Fruit fly (Drosophila melanogaster) whole organism, embryonic: ENCODE data around the gene CG31542.
A peak's percentile ranks its signal among the peaks of the same experiment; 100 is the strongest.

Experiments
- Blimp-1 ChIP-seq: fragments of 200-800 bp; sonication (Bioruptor generic); optimal IDR thresholded peaks from 3 replicates; lab custom pipeline; 2018; ENCODE audit warnings: missing biosample characterization, missing genetic modification characterization, mild to moderate bottlenecking, moderate library complexity, missing genetic modification reagents
- CG10274 ChIP-seq: fragments of 200-800 bp; sonication (Bioruptor generic); optimal IDR thresholded peaks from 3 replicates; lab custom pipeline; 2017; ENCODE audit warnings: missing biosample characterization, mild to moderate bottlenecking, missing genetic modification characterization
- CG10654 ChIP-seq: fragments of 200-800 bp; sonication (Bioruptor generic); optimal IDR thresholded peaks from 2 replicates; lab custom pipeline; 2016; ENCODE audit warnings: missing biosample characterization, missing genetic modification characterization
- CG12942 ChIP-seq: fragments of 200-800 bp; sonication (Bioruptor generic); optimal IDR thresholded peaks from 3 replicates; lab custom pipeline; 2016; ENCODE audit warnings: missing biosample characterization, missing genetic modification characterization
- CG13624 ChIP-seq: fragments of 200-800 bp; sonication (Bioruptor generic); optimal IDR thresholded peaks from 2 replicates; lab custom pipeline; 2016; ENCODE audit warnings: missing biosample characterization, missing genetic modification characterization
- CG13894 ChIP-seq: fragments of 200-800 bp; sonication (Bioruptor generic); optimal IDR thresholded peaks from 3 replicates; lab custom pipeline; 2018; ENCODE audit warnings: missing biosample characterization, mild to moderate bottlenecking, missing genetic modification characterization, moderate library complexity
- CG17359 ChIP-seq: fragments of 200-800 bp; sonication (Bioruptor generic); optimal IDR thresholded peaks from 3 replicates; lab custom pipeline; 2018; ENCODE audit warnings: missing biosample characterization, mild to moderate bottlenecking, missing genetic modification characterization, moderate library complexity
- CG18764 ChIP-seq: fragments of 200-800 bp; sonication (Bioruptor generic); optimal IDR thresholded peaks from 3 replicates; lab custom pipeline; 2016; ENCODE audit warnings: missing biosample characterization, missing genetic modification characterization
- CG2116 ChIP-seq: fragments of 200-800 bp; sonication (Bioruptor generic); optimal IDR thresholded peaks from 3 replicates; lab custom pipeline; 2018; ENCODE audit warnings: missing biosample characterization, mild to moderate bottlenecking, missing genetic modification characterization
- CG31224 ChIP-seq: fragments of 200-800 bp; sonication (Bioruptor generic); IDR thresholded peaks from 2 replicates; pipeline ENCODE4 v1.3.6; 2022; ENCODE audit warnings: missing biosample characterization, missing genetic modification characterization
- CG4854 ChIP-seq: fragments of 200-800 bp; sonication (Bioruptor generic); optimal IDR thresholded peaks from 2 replicates; lab custom pipeline; 2016; ENCODE audit warnings: missing biosample characterization, missing genetic modification characterization, inconsistent platforms
- CG6272 ChIP-seq: fragments of 200-800 bp; sonication (Bioruptor generic); IDR thresholded peaks from 2 replicates; pipeline ENCODE4 v1.3.6; 2022; ENCODE audit warnings: missing biosample characterization, missing genetic modification characterization
- CG7271 ChIP-seq: fragments of 200-800 bp; sonication (Bioruptor generic); optimal IDR thresholded peaks from 2 replicates; lab custom pipeline; 2018; ENCODE audit warnings: missing biosample characterization, mild to moderate bottlenecking, missing genetic modification characterization, moderate library complexity
- CG8290 ChIP-seq, 3 experiments: fragments of 200-800 bp; sonication (Bioruptor generic); optimal IDR thresholded peaks; 2 replicates each; lab custom pipeline; 2016 to 2019; ENCODE audit warnings: missing biosample characterization in 3 of 3, missing genetic modification characterization in 3 of 3, mild to moderate bottlenecking in 2 of 3, moderate library complexity in 1 of 3
- CHES-1-like ChIP-seq: fragments of 200-800 bp; sonication (Bioruptor generic); optimal IDR thresholded peaks from 2 replicates; lab custom pipeline; 2016; ENCODE audit warnings: missing biosample characterization, missing genetic modification characterization
- CrebB ChIP-seq: fragments of 200-800 bp; sonication (Bioruptor generic); optimal IDR thresholded peaks from 3 replicates; lab custom pipeline; 2018; ENCODE audit warnings: missing biosample characterization, mild to moderate bottlenecking, missing genetic modification characterization
- Dll ChIP-seq: fragments of 200-800 bp; sonication (Bioruptor generic); IDR thresholded peaks from 4 replicates; pipeline ENCODE4 v1.3.6; 2022; ENCODE audit warnings: missing biosample characterization, missing genetic modification characterization; ENCODE audit not compliant: partially characterized antibody
- Dref ChIP-seq: fragments of 200-800 bp; sonication (Bioruptor generic); IDR thresholded peaks from 2 replicates; pipeline ENCODE4 v1.3.6; 2022; ENCODE audit warnings: missing biosample characterization, missing genetic modification characterization
- Jarid2 ChIP-seq: fragments of 200-800 bp; sonication (Bioruptor generic); optimal IDR thresholded peaks from 3 replicates; lab custom pipeline; 2017; ENCODE audit warnings: mild to moderate bottlenecking, missing biosample characterization, missing genetic modification reagents, missing genetic modification characterization
- MESR4 ChIP-seq: fragments of 200-800 bp; sonication (Bioruptor generic); optimal IDR thresholded peaks from 2 replicates; lab custom pipeline; 2018; ENCODE audit warnings: missing biosample characterization, mild to moderate bottlenecking, missing genetic modification characterization, moderate library complexity
- Mrtf ChIP-seq: fragments of 200-800 bp; sonication (Bioruptor generic); IDR thresholded peaks from 3 replicates; pipeline ENCODE4 v1.3.6; 2022; ENCODE audit warnings: missing biosample characterization, missing genetic modification characterization
- NK7.1 ChIP-seq: fragments of 200-800 bp; sonication (Bioruptor generic); optimal IDR thresholded peaks from 3 replicates; lab custom pipeline; 2016; ENCODE audit warnings: missing biosample characterization, missing genetic modification characterization
- Rfx ChIP-seq: fragments of 200-800 bp; sonication (Bioruptor generic); IDR thresholded peaks from 2 replicates; pipeline ENCODE4 v1.3.6; 2022; ENCODE audit warnings: missing biosample characterization, missing genetic modification characterization
- Sin3A ChIP-seq: fragments of >200 bp; optimal IDR thresholded peaks from 2 replicates; lab custom pipeline; 2018
- ato ChIP-seq: fragments of 200-800 bp; sonication (Bioruptor generic); IDR thresholded peaks from 2 replicates; pipeline ENCODE4 v1.3.6; 2022; ENCODE audit warnings: missing biosample characterization, missing genetic modification characterization; ENCODE audit not compliant: partially characterized antibody
- bigmax ChIP-seq: fragments of 200-800 bp; sonication (Bioruptor generic); optimal IDR thresholded peaks from 2 replicates; lab custom pipeline; 2018; ENCODE audit warnings: missing biosample characterization, mild to moderate bottlenecking, missing genetic modification characterization
- bowl ChIP-seq: fragments of 200-800 bp; sonication (Bioruptor generic); IDR thresholded peaks from 2 replicates; pipeline ENCODE4 v1.3.6; 2022; ENCODE audit warnings: missing biosample characterization, missing genetic modification characterization
- ci ChIP-seq: fragments of 200-800 bp; sonication (Bioruptor generic); IDR thresholded peaks from 3 replicates; pipeline ENCODE4 v1.3.6; 2022; ENCODE audit warnings: missing biosample characterization, missing genetic modification characterization
- dati ChIP-seq: fragments of 200-800 bp; sonication (Bioruptor generic); IDR thresholded peaks from 2 replicates; pipeline ENCODE4 v1.3.6; 2022; ENCODE audit warnings: missing biosample characterization, missing genetic modification characterization
- disco-r ChIP-seq: fragments of 200-800 bp; sonication (Bioruptor generic); optimal IDR thresholded peaks from 2 replicates; lab custom pipeline; 2016; ENCODE audit warnings: missing biosample characterization, missing genetic modification characterization
- dmrt11E ChIP-seq: fragments of 200-800 bp; sonication (Bioruptor generic); optimal IDR thresholded peaks from 3 replicates; lab custom pipeline; 2018; ENCODE audit warnings: missing biosample characterization, mild to moderate bottlenecking, missing genetic modification characterization, moderate library complexity
- esg ChIP-seq: fragments of 200-800 bp; sonication (Bioruptor generic); conservative IDR thresholded peaks from 2 replicates; pipeline ENCODE4 v1.3.6; 2022; ENCODE audit warnings: missing biosample characterization, missing genetic modification characterization
- fd64A ChIP-seq: fragments of 200-800 bp; sonication (Bioruptor generic); optimal IDR thresholded peaks from 3 replicates; lab custom pipeline; 2018; ENCODE audit warnings: missing biosample characterization, mild to moderate bottlenecking, missing genetic modification characterization
- fru ChIP-seq: fragments of >200 bp; optimal IDR thresholded peaks from 2 replicates; lab custom pipeline; 2017
- gce ChIP-seq: fragments of 200-800 bp; sonication (Bioruptor generic); IDR thresholded peaks from 3 replicates; pipeline ENCODE4 v1.3.6; 2022; ENCODE audit warnings: missing biosample characterization, missing genetic modification characterization
- hth ChIP-seq: fragments of >200 bp; optimal IDR thresholded peaks from 2 replicates; lab custom pipeline; 2017; ENCODE audit warnings: inconsistent platforms
- insv ChIP-seq, 2 experiments: fragments of 200-800 bp; sonication (Bioruptor generic); optimal IDR thresholded peaks; 3 replicates each; lab custom pipeline; 2016 to 2018; ENCODE audit warnings: missing biosample characterization in 2 of 2, missing genetic modification characterization in 2 of 2
- jigr1 ChIP-seq: fragments of 200-800 bp; sonication (Bioruptor generic); IDR thresholded peaks from 3 replicates; pipeline ENCODE4 v1.3.6; 2022; ENCODE audit warnings: missing biosample characterization, missing genetic modification characterization
- kah ChIP-seq: fragments of 200-800 bp; sonication (Bioruptor generic); optimal IDR thresholded peaks from 2 replicates; lab custom pipeline; 2018; ENCODE audit warnings: missing biosample characterization, mild to moderate bottlenecking, missing genetic modification characterization
- onecut ChIP-seq: fragments of 200-800 bp; sonication (Bioruptor generic); IDR thresholded peaks from 2 replicates; pipeline ENCODE4 v1.3.6; 2022; ENCODE audit warnings: missing biosample characterization, missing genetic modification characterization
- pnt ChIP-seq: fragments of 200-800 bp; sonication (Bioruptor generic); optimal IDR thresholded peaks from 3 replicates; lab custom pipeline; 2016; ENCODE audit warnings: missing biosample characterization, missing genetic modification characterization
- scrt ChIP-seq: fragments of 200-800 bp; sonication (Bioruptor generic); optimal IDR thresholded peaks from 2 replicates; lab custom pipeline; 2018; ENCODE audit warnings: missing biosample characterization, mild to moderate bottlenecking, missing genetic modification characterization, moderate library complexity
- slbo ChIP-seq: fragments of 200-800 bp; sonication (Bioruptor generic); IDR thresholded peaks from 2 replicates; pipeline ENCODE4 v1.3.6; 2022; ENCODE audit warnings: missing biosample characterization, missing genetic modification characterization
- sna ChIP-seq: fragments of 200-800 bp; sonication (Bioruptor generic); IDR thresholded peaks from 2 replicates; pipeline ENCODE4 v1.3.6; 2022; ENCODE audit warnings: missing biosample characterization, missing genetic modification characterization; ENCODE audit not compliant: partially characterized antibody
- stc ChIP-seq: fragments of 200-800 bp; sonication (Bioruptor generic); IDR thresholded peaks from 2 replicates; pipeline ENCODE4 v1.3.6; 2022; ENCODE audit warnings: missing biosample characterization, missing genetic modification characterization
- tin ChIP-seq: fragments of 200-800 bp; sonication (Bioruptor generic); optimal IDR thresholded peaks from 3 replicates; lab custom pipeline; 2016; ENCODE audit warnings: missing biosample characterization, missing genetic modification characterization
- tna ChIP-seq: fragments of 200-800 bp; sonication (Bioruptor generic); IDR thresholded peaks from 2 replicates; pipeline ENCODE4 v1.3.6; 2022; ENCODE audit warnings: missing biosample characterization, missing genetic modification characterization; ENCODE audit not compliant: partially characterized antibody
- twi ChIP-seq: fragments of 200-800 bp; optimal IDR thresholded peaks from 2 replicates; lab custom pipeline; 2019; ENCODE audit warnings: missing biosample characterization, mild to moderate bottlenecking, missing genetic modification characterization, moderate library complexity
- vnd ChIP-seq: fragments of 200-800 bp; sonication (Bioruptor generic); IDR thresholded peaks from 3 replicates; pipeline ENCODE4 v1.3.6; 2022; ENCODE audit warnings: missing biosample characterization, missing genetic modification characterization; ENCODE audit not compliant: partially characterized antibody
- zen2 ChIP-seq: fragments of 200-800 bp; sonication (Bioruptor generic); IDR thresholded peaks from 3 replicates; pipeline ENCODE4 v1.3.6; 2022; ENCODE audit warnings: missing biosample characterization, missing genetic modification characterization; ENCODE audit not compliant: partially characterized antibody

CG31542 gene

dm6 chr3R:5393742-5394391 is 24.5 kb downstream of the CG31542 start, which contains the start of gene CG1172 (continued):
- no peak for TF ChIP-seq CG12942 (GFP tag; lab: Kevin White, UChicago)
- no peak; the same call in 1 of the 2 replicates for TF ChIP-seq tna (GFP tag; lab: Robert Waterston, UW)
- no peak for TF ChIP-seq scrt (GFP tag; lab: Kevin White, UChicago)
- no peak for TF ChIP-seq jigr1 (GFP tag; lab: Robert Waterston, UW)
- peak; percentile 46 for TF ChIP-seq CG7271 (tag; lab: Kevin White, UChicago)
- TF ChIP-seq Mrtf (GFP tag; lab: Robert Waterston, UW), result no peak
- no peak for TF ChIP-seq kah
- TF ChIP-seq MESR4 (GFP tag; lab: Kevin White, UChicago), result peak; percentile 85
- no peak for TF ChIP-seq CG31224 (GFP tag; lab: Robert Waterston, UW)
- no peak for TF ChIP-seq fd64A (GFP tag; lab: Kevin White, UChicago)
- peak; percentile 18 for TF ChIP-seq CHES-1-like
- no peak for TF ChIP-seq twi (tag; lab: Kevin White, UChicago)
- peak; percentile 27 for TF ChIP-seq CG13624 (GFP tag; lab: Kevin White, UChicago)
- TF ChIP-seq CG13894 (tag; lab: Kevin White, UChicago), result no peak
- TF ChIP-seq CG2116, result peak; percentile 73
- TF ChIP-seq Jarid2 (GFP tag; lab: Kevin White, UChicago), result no peak
- peak; percentile 54; the same call in 2 of the 3 replicates for TF ChIP-seq ci (GFP tag; lab: Robert Waterston, UW)
- no peak for TF ChIP-seq NK7.1
- TF ChIP-seq CrebB (tag; lab: Kevin White, UChicago), result peak; percentile 21
- no peak for TF ChIP-seq onecut (GFP tag; lab: Robert Waterston, UW)
- TF ChIP-seq esg (GFP tag; lab: Robert Waterston, UW), result no peak
- peak; percentile 60; the same call in 2 of the 3 replicates for TF ChIP-seq zen2 (GFP tag; lab: Robert Waterston, UW)
- peak in 1 of 2 experiments; percentile 6 for TF ChIP-seq insv (GFP tag; optimal IDR thresholded peaks at IDR 0.05; lab: Kevin White, UChicago)
- no peak for TF ChIP-seq ato
- TF ChIP-seq dmrt11E (tag; lab: Kevin White, UChicago), result peak; percentile 19
- peak; percentile 84 for TF ChIP-seq Dll (GFP tag; lab: Robert Waterston, UW)
- TF ChIP-seq CG10274 (GFP tag; lab: Kevin White, UChicago), result no peak
- no peak for TF ChIP-seq Blimp-1 (GFP tag; lab: Kevin White, UChicago)
- no peak for TF ChIP-seq bowl (GFP tag; lab: Robert Waterston, UW)
- no peak for TF ChIP-seq CG4854 (GFP tag; lab: Kevin White, UChicago)
- no peak for TF ChIP-seq CG18764
- TF ChIP-seq Dref (GFP tag; lab: Robert Waterston, UW), result peak; percentile 75
- no peak for TF ChIP-seq CG10654
- TF ChIP-seq dati (GFP tag; lab: Robert Waterston, UW), result no peak
- no peak for TF ChIP-seq CG17359 (tag; lab: Kevin White, UChicago)
- peak; percentile 76 for TF ChIP-seq sna (GFP tag; lab: Robert Waterston, UW)
- no peak for TF ChIP-seq disco-r (GFP tag; lab: Kevin White, UChicago)
- no peak for TF ChIP-seq gce
- TF ChIP-seq pnt, result no peak
- no peak for TF ChIP-seq hth (lab: Kevin White, UChicago)
- no peak for TF ChIP-seq CG6272
- TF ChIP-seq vnd (GFP tag; lab: Robert Waterston, UW), result peak; percentile 52; the same call in 2 of the 3 replicates
- no peak for TF ChIP-seq CG8290 (GFP tag; optimal IDR thresholded peaks at IDR 0.05; lab: Kevin White, UChicago)
- no peak for TF ChIP-seq CG8290 (tag; optimal IDR thresholded peaks at IDR 0.05; lab: Kevin White, UChicago)
- no peak for TF ChIP-seq bigmax
- TF ChIP-seq Rfx (GFP tag; lab: Robert Waterston, UW), result peak; percentile 11; the same call in 1 of the 2 replicates
- TF ChIP-seq tin (GFP tag; lab: Kevin White, UChicago), result no peak
- TF ChIP-seq stc, result no peak
- TF ChIP-seq Sin3A (lab: Kevin White, UChicago), result peak; percentile 12
- no peak for TF ChIP-seq fru (lab: Kevin White, UChicago)
- no peak for TF ChIP-seq slbo (GFP tag; lab: Robert Waterston, UW)
